Worm (Caenorhabditis elegans) whole organism, L3 larva: ENCODE measurements around the gene srx-65.

Experiments
- elt-3 ChIP-seq, 3 experiments: fragments of 150-350 bp in 1 of 3; sonication (generic microtip) in 2 of 3; optimal IDR thresholded peaks; 2 replicates in 2 of 3; 4 replicates in 1 of 3; lab custom pipeline; 2014 to 2017; ENCODE audit warnings: missing biosample characterization in 3 of 3, missing genetic modification characterization in 3 of 3
- eor-1 ChIP-seq, 2 experiments: fragments of 150-350 bp; optimal IDR thresholded peaks; 2 replicates each; lab custom pipeline; 2014 to 2018; ENCODE audit warnings: missing biosample characterization in 2 of 2, missing genetic modification characterization in 2 of 2
- lin-15B ChIP-seq: fragments of 150-350 bp; optimal IDR thresholded peaks from 2 replicates; lab custom pipeline; 2014; ENCODE audit warnings: missing biosample characterization, missing genetic modification characterization
- mml-1 ChIP-seq: fragments of 150-350 bp; sonication (generic microtip); optimal IDR thresholded peaks from 3 replicates; lab custom pipeline; 2014; ENCODE audit warnings: missing biosample characterization, missing genetic modification characterization
- nhr-11 ChIP-seq: fragments of 150-350 bp; optimal IDR thresholded peaks from 2 replicates; lab custom pipeline; 2014; ENCODE audit warnings: missing biosample characterization, missing genetic modification characterization
- nhr-12 ChIP-seq: fragments of 150-350 bp; optimal IDR thresholded peaks from 2 replicates; lab custom pipeline; 2014; ENCODE audit warnings: missing biosample characterization, missing genetic modification characterization
- nhr-28 ChIP-seq: fragments of 150-350 bp; optimal IDR thresholded peaks from 2 replicates; lab custom pipeline; 2014; ENCODE audit warnings: missing biosample characterization, missing genetic modification characterization
- unc-62 ChIP-seq: fragments of 150-350 bp; sonication (generic microtip); optimal IDR thresholded peaks from 4 replicates; lab custom pipeline; 2014; ENCODE audit warnings: missing biosample characterization, missing genetic modification reagents, missing genetic modification characterization
- zag-1 ChIP-seq: fragments of 150-350 bp; optimal IDR thresholded peaks from 2 replicates; lab custom pipeline; 2014; ENCODE audit warnings: missing biosample characterization, missing genetic modification characterization
- ztf-4 ChIP-seq: fragments of 150-350 bp; optimal IDR thresholded peaks from 2 replicates; lab custom pipeline; 2014; ENCODE audit warnings: missing biosample characterization, missing genetic modification characterization

DNA sequence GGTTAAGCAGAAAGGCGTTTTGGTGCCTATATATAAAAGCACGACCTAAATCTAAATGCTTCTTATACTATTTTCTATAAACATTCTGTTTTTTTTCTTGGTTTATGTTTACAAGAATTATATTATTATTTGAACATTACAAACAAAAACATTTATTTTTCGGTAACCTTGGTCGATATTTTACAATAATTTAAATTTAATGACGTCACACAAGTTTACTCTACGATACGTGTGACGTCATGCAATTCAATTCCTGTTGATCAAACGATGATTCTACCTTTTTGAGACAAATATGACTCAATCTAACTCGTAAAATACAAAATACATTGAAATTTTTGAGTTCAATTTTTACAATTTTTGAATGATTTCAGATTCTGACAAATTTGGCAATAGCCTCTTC, 25.7 kb upstream of the srx-65 start:
- TF ChIP-seq nhr-11 (tag; lab: Kevin White, UChicago) (no peak), mml-1 (no peak), elt-3 (tag; optimal IDR thresholded peaks at IDR 0.05; lab: Kevin White, UChicago) (no peak), zag-1 (no peak), lin-15B (no peak), ztf-4 (tag; lab: Kevin White, UChicago) (no peak), unc-62 (GFP tag; lab: Kevin White, UChicago) (no peak), nhr-28 (no peak), nhr-12 (tag; lab: Kevin White, UChicago) (no peak), eor-1 (tag; optimal IDR thresholded peaks at IDR 0.05; lab: Kevin White, UChicago) (no peak)
